Worm (Caenorhabditis elegans): ENCODE measurements around the gene C34C6.9.

C34C6.9 gene

ce11 chrII:8658835-8659234 is 26.9 kb upstream of the C34C6.9 start, which contains the start of gene atg-10:
TSS of gene atg-10 (plus strand) at chrII:8659135.
- TF ChIP-seq efl-1 (optimal IDR thresholded peaks at IDR 0.05) (no peak), efl-1 (GFP tag; optimal IDR thresholded peaks at IDR 0.05 in 1 of 2) (no peak), ceh-8 (GFP tag; optimal IDR thresholded peaks at IDR 0.05) (no peak), vab-15 (tag; optimal IDR thresholded peaks at IDR 0.05) (no peak)

- TF ChIP-seq nhr-28 (tag; optimal IDR thresholded peaks at IDR 0.05) (no peak), aly-2 (tag; optimal IDR thresholded peaks at IDR 0.05) (no peak), ama-1 (optimal IDR thresholded peaks at IDR 0.05) (no peak), dpl-1 (GFP tag; optimal IDR thresholded peaks at IDR 0.05) (peak; percentile 31 to 63 (median 35)), nhr-47 (tag; optimal IDR thresholded peaks at IDR 0.05) (peak; percentile 28), lin-35 (GFP tag; optimal IDR thresholded peaks at IDR 0.05) (peak; percentile 47 to 55), lin-15B (tag; optimal IDR thresholded peaks at IDR 0.05) (peak; percentile 30), skn-1 (tag; optimal IDR thresholded peaks at IDR 0.05) (peak; percentile 59), nhr-19 (GFP tag; conservative IDR thresholded peaks at IDR 0.05) (0 out of 2 replicates have a peak, but pooled peaks have one; percentile 4), hlh-17 (GFP tag; optimal IDR thresholded peaks at IDR 0.05; ENCODE audit: borderline replicate concordance) (no peak), C16A3.4 (tag; optimal IDR thresholded peaks at IDR 0.05) (peak; percentile 46), efl-1 (optimal IDR thresholded peaks at IDR 0.05) (peak; percentile 52 to 58), efl-1 (GFP tag; optimal IDR thresholded peaks at IDR 0.05 in 1 of 2) (peak; percentile 57 to 92), lsy-2 (tag; optimal IDR thresholded peaks at IDR 0.05) (peak in 1 of 2 experiments; percentile 71), xbp-1 (tag; optimal IDR thresholded peaks at IDR 0.05) (peak; percentile 69), lin-14 (GFP tag; optimal IDR thresholded peaks at IDR 0.05) (peak; percentile 63), F16B12.6 (tag; optimal IDR thresholded peaks at IDR 0.05) (peak; percentile 32), nhr-20 (tag; optimal IDR thresholded peaks at IDR 0.05) (peak; percentile 33), swsn-7 (tag; optimal IDR thresholded peaks at IDR 0.05) (peak; percentile 16), ceh-82 (tag; optimal IDR thresholded peaks at IDR 0.05) (peak in 2 of 3 experiments; percentile 11 to 41), mep-1 (tag; optimal IDR thresholded peaks at IDR 0.05) (peak; percentile 72), fkh-10 (GFP tag; optimal IDR thresholded peaks at IDR 0.05) (no peak)
These were observed 24.2 kb upstream of the C34C6.9 start, which contains the start of the genes piga-1 and eif-2Bepsilon for ce11 chrII:8661539-8661938. TSS of gene piga-1 (minus strand) at chrII:8661712. TSS of gene eif-2Bepsilon (plus strand) at chrII:8661869.

DNA sequence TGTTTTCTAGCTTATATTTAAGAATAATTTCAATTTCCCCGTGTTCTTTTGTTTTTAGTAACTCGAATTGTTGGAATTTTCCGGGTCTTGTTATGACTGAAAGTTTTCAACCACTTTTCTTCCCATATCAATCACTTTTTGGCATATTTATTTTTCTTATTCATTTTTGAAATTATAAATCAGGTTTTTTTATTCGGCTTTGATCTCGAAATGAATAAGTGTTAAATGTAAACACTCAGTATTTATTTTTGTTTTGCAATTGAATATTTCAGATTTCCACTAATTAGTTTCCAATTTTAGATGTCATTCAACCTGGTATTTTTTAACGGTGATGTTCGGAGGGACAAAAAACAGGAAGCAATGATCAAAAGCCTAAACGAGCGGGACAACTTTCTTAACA is 21.2 kb upstream of the C34C6.9 start, which contains the start of gene etc-1:
Gene etc-1, plus strand, starts transcription at position 301 of the 400 bp plus-strand sequence.
- TF ChIP-seq unc-98 (GFP tag; IDR thresholded peaks at IDR 0.05) (no peak), nhr-12 (tag; optimal IDR thresholded peaks at IDR 0.05) (no peak), snpc-4 (tag; optimal IDR thresholded peaks at IDR 0.05) (no peak), pqm-1 (tag; optimal IDR thresholded peaks at IDR 0.05) (no peak), unc-30 (tag; optimal IDR thresholded peaks at IDR 0.05) (no peak), pag-3 (tag; optimal IDR thresholded peaks at IDR 0.05; ENCODE audit: borderline replicate concordance, insufficient read depth) (no peak), isw-1 (GFP tag; IDR thresholded peaks at IDR 0.05) (no peak), nhr-85 (tag) (no peak), nhr-19 (GFP tag; conservative IDR thresholded peaks at IDR 0.05) (no peak), irx-1 (tag; optimal IDR thresholded peaks at IDR 0.05) (no peak)

DNA sequence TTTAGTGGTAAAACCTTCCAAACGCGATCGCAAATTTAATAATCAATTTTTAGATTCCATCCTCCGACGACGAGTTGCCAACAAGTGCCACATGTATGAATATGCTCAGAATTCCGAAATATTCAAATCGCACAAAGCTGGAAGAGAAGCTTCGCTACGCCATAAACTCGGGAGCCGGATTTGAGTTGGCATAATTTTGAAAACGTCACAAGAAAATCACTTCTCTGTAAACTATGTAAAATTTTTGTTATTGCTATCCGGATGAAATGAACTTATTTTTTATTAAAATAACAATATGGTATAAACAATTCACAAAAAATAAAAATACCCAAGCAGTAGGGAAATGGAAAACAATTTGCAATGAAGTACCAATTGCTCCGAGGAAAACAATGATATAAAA is 16.9 kb upstream of the C34C6.9 start:
- TF ChIP-seq efl-1 (optimal IDR thresholded peaks at IDR 0.05) (no peak), efl-1 (GFP tag; optimal IDR thresholded peaks at IDR 0.05 in 1 of 2) (peak in 1 of 2 experiments; percentile 74), ceh-63 (GFP tag; optimal IDR thresholded peaks at IDR 0.05) (no peak)

DNA sequence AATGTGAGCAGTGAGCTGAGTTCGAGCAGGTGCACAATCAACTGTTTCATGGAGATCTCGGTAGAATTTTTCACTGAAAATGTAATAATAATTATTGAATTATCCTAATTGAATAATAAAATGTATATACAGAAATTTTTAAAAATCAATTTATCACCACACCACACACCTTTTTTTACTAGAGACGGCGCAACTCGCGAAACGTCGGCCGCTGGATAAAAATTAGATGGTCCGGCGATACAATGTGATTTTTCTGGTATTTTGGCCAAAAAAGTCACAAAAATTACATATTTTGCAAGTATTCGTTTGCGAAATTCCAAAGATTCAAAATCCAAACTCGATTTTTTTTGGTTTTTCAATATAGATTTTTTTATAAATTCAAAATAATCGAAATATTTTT is 14.9 kb upstream of the C34C6.9 start:
- TF ChIP-seq efl-1 (optimal IDR thresholded peaks at IDR 0.05), result no peak
- TF ChIP-seq efl-1 (GFP tag; optimal IDR thresholded peaks at IDR 0.05 in 1 of 2), result peak in 1 of 2 experiments; percentile 79
- no peak for TF ChIP-seq fos-1 (tag; optimal IDR thresholded peaks at IDR 0.05)
